Fruit fly (Drosophila melanogaster) whole organism, embryonic: Measurements from ENCODE around the gene galene.

Experiments
- CG10321 ChIP-seq: fragments of 200-800 bp; sonication (Bioruptor generic); IDR thresholded peaks from 2 replicates; pipeline ENCODE4 v1.3.6; 2022; ENCODE audit warnings: missing biosample characterization, missing genetic modification characterization
- CG11398 ChIP-seq: fragments of 200-800 bp; sonication (Bioruptor generic); optimal IDR thresholded peaks from 2 replicates; lab custom pipeline; 2016; ENCODE audit warnings: missing biosample characterization, missing genetic modification characterization
- CG11695 ChIP-seq: fragments of 200-800 bp; sonication (Bioruptor generic); IDR thresholded peaks from 3 replicates; pipeline ENCODE4 v1.3.6; 2022; ENCODE audit warnings: missing biosample characterization, missing genetic modification characterization
- CG13894 ChIP-seq: fragments of 200-800 bp; sonication (Bioruptor generic); optimal IDR thresholded peaks from 3 replicates; lab custom pipeline; 2018; ENCODE audit warnings: missing biosample characterization, mild to moderate bottlenecking, missing genetic modification characterization, moderate library complexity
- CG1529 ChIP-seq: fragments of 200-800 bp; sonication (Bioruptor generic); optimal IDR thresholded peaks from 3 replicates; lab custom pipeline; 2018; ENCODE audit warnings: missing biosample characterization, missing genetic modification characterization
- CG1602 ChIP-seq: fragments of 200-800 bp; sonication (Bioruptor generic); optimal IDR thresholded peaks from 3 replicates; lab custom pipeline; 2016; ENCODE audit warnings: missing biosample characterization, missing genetic modification characterization
- CG17186 ChIP-seq: fragments of 200-800 bp; sonication (Bioruptor generic); optimal IDR thresholded peaks from 3 replicates; lab custom pipeline; 2017; ENCODE audit warnings: missing biosample characterization, missing genetic modification reagents, missing genetic modification characterization
- CG17802 ChIP-seq: fragments of 200-800 bp; sonication (Bioruptor generic); optimal IDR thresholded peaks from 2 replicates; lab custom pipeline; 2018; ENCODE audit warnings: missing biosample characterization, mild to moderate bottlenecking, missing genetic modification characterization, moderate library complexity
- CG2202 ChIP-seq: fragments of 200-800 bp; sonication (Bioruptor generic); optimal IDR thresholded peaks from 2 replicates; lab custom pipeline; 2018; ENCODE audit warnings: missing biosample characterization, mild to moderate bottlenecking, missing genetic modification characterization
- CG30403 ChIP-seq: fragments of 200-800 bp; sonication (Bioruptor generic); optimal IDR thresholded peaks from 3 replicates; lab custom pipeline; 2016; ENCODE audit warnings: missing biosample characterization, missing genetic modification characterization
- CG30431 ChIP-seq: fragments of 200-800 bp; sonication (Bioruptor generic); optimal IDR thresholded peaks from 2 replicates; lab custom pipeline; 2017; ENCODE audit warnings: missing biosample characterization, missing genetic modification characterization
- CG32772 ChIP-seq: fragments of 200-800 bp; sonication (Bioruptor generic); IDR thresholded peaks from 2 replicates; pipeline ENCODE4 v1.3.6; 2022; ENCODE audit warnings: missing biosample characterization, missing genetic modification characterization
- CG34224 ChIP-seq: fragments of 200-800 bp; sonication (Bioruptor generic); IDR thresholded peaks from 3 replicates; pipeline ENCODE4 v1.3.6; 2022; ENCODE audit warnings: missing biosample characterization, missing genetic modification characterization; ENCODE audit not compliant: partially characterized antibody
- CG42726 ChIP-seq: fragments of 200-800 bp; sonication (Bioruptor generic); IDR thresholded peaks from 2 replicates; pipeline ENCODE4 v1.3.6; 2022; ENCODE audit warnings: missing biosample characterization, missing genetic modification characterization; ENCODE audit not compliant: partially characterized antibody
- CG4707 ChIP-seq: fragments of 200-800 bp; sonication (Bioruptor generic); optimal IDR thresholded peaks from 2 replicates; lab custom pipeline; 2018; ENCODE audit warnings: missing biosample characterization, mild to moderate bottlenecking, missing genetic modification characterization, moderate library complexity
- CG5180 ChIP-seq: fragments of 200-800 bp; sonication (Bioruptor generic); optimal IDR thresholded peaks from 3 replicates; lab custom pipeline; 2017; ENCODE audit warnings: missing biosample characterization, missing genetic modification characterization, mild to moderate bottlenecking, moderate library complexity, missing genetic modification reagents
- CG7786 ChIP-seq: fragments of 200-800 bp; sonication (Bioruptor generic); optimal IDR thresholded peaks from 2 replicates; lab custom pipeline; 2016; ENCODE audit warnings: missing biosample characterization, missing genetic modification characterization
- CG7839 ChIP-seq: fragments of 200-800 bp; sonication (Bioruptor generic); optimal IDR thresholded peaks from 3 replicates; lab custom pipeline; 2018; ENCODE audit warnings: missing biosample characterization, mild to moderate bottlenecking, missing genetic modification characterization, moderate library complexity
- CG8388 ChIP-seq: fragments of 200-800 bp; sonication (Bioruptor generic); optimal IDR thresholded peaks from 2 replicates; lab custom pipeline; 2019; ENCODE audit warnings: missing biosample characterization, mild to moderate bottlenecking, missing genetic modification characterization, moderate library complexity
- Deaf1 ChIP-seq: fragments of 200-800 bp; optimal IDR thresholded peaks from 3 replicates; lab custom pipeline; 2019; ENCODE audit warnings: missing biosample characterization, mild to moderate bottlenecking, missing genetic modification characterization, moderate library complexity
- Dek ChIP-seq: fragments of 200-800 bp; sonication (Bioruptor generic); optimal IDR thresholded peaks from 3 replicates; lab custom pipeline; 2019; ENCODE audit warnings: missing biosample characterization, mild to moderate bottlenecking, missing genetic modification characterization, moderate library complexity
- Dip2 ChIP-seq: fragments of 200-800 bp; sonication (Bioruptor generic); IDR thresholded peaks from 2 replicates; pipeline ENCODE4 v1.3.6; 2022; ENCODE audit warnings: missing biosample characterization, missing genetic modification characterization
- H2.0 ChIP-seq: fragments of 200-800 bp; sonication (Bioruptor generic); IDR thresholded peaks from 2 replicates; pipeline ENCODE4 v1.3.6; 2022; ENCODE audit warnings: missing biosample characterization, missing genetic modification characterization
- HLH4C ChIP-seq: fragments of 200-800 bp; sonication (Bioruptor generic); IDR thresholded peaks from 3 replicates; pipeline ENCODE4 v1.3.6; 2022; ENCODE audit warnings: missing biosample characterization, missing genetic modification characterization; ENCODE audit not compliant: partially characterized antibody
- HLHmδ ChIP-seq: fragments of 200-800 bp; sonication (Bioruptor generic); optimal IDR thresholded peaks from 2 replicates; lab custom pipeline; 2018; ENCODE audit warnings: missing biosample characterization, mild to moderate bottlenecking, missing genetic modification characterization, moderate library complexity
- HmgD ChIP-seq: fragments of 200-800 bp; sonication (Bioruptor generic); optimal IDR thresholded peaks from 3 replicates; lab custom pipeline; 2016; ENCODE audit warnings: missing biosample characterization, missing genetic modification characterization
- Hr3 ChIP-seq: fragments of 200-800 bp; sonication (Bioruptor generic); optimal IDR thresholded peaks from 3 replicates; lab custom pipeline; 2016; ENCODE audit warnings: missing biosample characterization, missing genetic modification characterization
- Poxn ChIP-seq: fragments of 200-800 bp; sonication (Bioruptor generic); IDR thresholded peaks from 2 replicates; pipeline ENCODE4 v1.3.6; 2022; ENCODE audit warnings: missing biosample characterization, missing genetic modification characterization
- Sox102F ChIP-seq: fragments of 200-800 bp; sonication (Bioruptor generic); optimal IDR thresholded peaks from 2 replicates; lab custom pipeline; 2018; ENCODE audit warnings: missing biosample characterization, mild to moderate bottlenecking, missing genetic modification characterization, moderate library complexity
- TFAM ChIP-seq: fragments of 200-800 bp; sonication (Bioruptor generic); optimal IDR thresholded peaks from 2 replicates; lab custom pipeline; 2017; ENCODE audit warnings: missing biosample characterization, missing genetic modification characterization, inconsistent platforms
- Xbp1 ChIP-seq: fragments of 200-800 bp; sonication (Bioruptor generic); optimal IDR thresholded peaks from 3 replicates; lab custom pipeline; 2016; ENCODE audit warnings: missing biosample characterization, mild to moderate bottlenecking, missing genetic modification characterization
- ara ChIP-seq: fragments of 200-800 bp; sonication (Bioruptor generic); IDR thresholded peaks from 2 replicates; pipeline ENCODE4 v1.3.6; 2022; ENCODE audit warnings: missing biosample characterization, missing genetic modification characterization
- bab2 ChIP-seq: fragments of 200-800 bp; sonication (Bioruptor generic); optimal IDR thresholded peaks from 2 replicates; lab custom pipeline; 2016; ENCODE audit warnings: missing biosample characterization, missing genetic modification characterization
- chinmo ChIP-seq: fragments of 200-800 bp; sonication (Bioruptor generic); IDR thresholded peaks from 4 replicates; pipeline ENCODE4 v1.3.6; 2022; ENCODE audit warnings: missing biosample characterization, missing genetic modification characterization; ENCODE audit not compliant: partially characterized antibody
- chn ChIP-seq: fragments of 200-800 bp; sonication (Bioruptor generic); optimal IDR thresholded peaks from 2 replicates; lab custom pipeline; 2016; ENCODE audit warnings: missing biosample characterization, missing genetic modification characterization
- dysf ChIP-seq: fragments of 200-800 bp; sonication (Bioruptor generic); IDR thresholded peaks from 3 replicates; pipeline ENCODE4 v1.3.6; 2022; ENCODE audit warnings: missing biosample characterization, missing genetic modification characterization
- gce ChIP-seq: fragments of 200-800 bp; sonication (Bioruptor generic); IDR thresholded peaks from 3 replicates; pipeline ENCODE4 v1.3.6; 2022; ENCODE audit warnings: missing biosample characterization, missing genetic modification characterization
- grn ChIP-seq: fragments of 200-800 bp; sonication (Bioruptor generic); optimal IDR thresholded peaks from 3 replicates; lab custom pipeline; 2017; ENCODE audit warnings: missing biosample characterization, missing genetic modification characterization
- insv ChIP-seq, 2 experiments: fragments of 200-800 bp; sonication (Bioruptor generic); optimal IDR thresholded peaks; 3 replicates each; lab custom pipeline; 2016 to 2018; ENCODE audit warnings: missing biosample characterization in 2 of 2, missing genetic modification characterization in 2 of 2
- jumu ChIP-seq: fragments of 200-800 bp; sonication (Bioruptor generic); optimal IDR thresholded peaks from 3 replicates; lab custom pipeline; 2016; ENCODE audit warnings: missing biosample characterization, missing genetic modification characterization
- lbe ChIP-seq: fragments of 200-800 bp; sonication (Bioruptor generic); optimal IDR thresholded peaks from 2 replicates; lab custom pipeline; 2016; ENCODE audit warnings: missing biosample characterization, mild to moderate bottlenecking, missing genetic modification characterization
- nerfin-1 ChIP-seq: fragments of 200-800 bp; sonication (Bioruptor generic); optimal IDR thresholded peaks from 3 replicates; lab custom pipeline; 2019; ENCODE audit warnings: missing biosample characterization, mild to moderate bottlenecking, missing genetic modification characterization, moderate library complexity
- nmo ChIP-seq: fragments of 200-800 bp; sonication (Bioruptor generic); optimal IDR thresholded peaks from 2 replicates; lab custom pipeline; 2018; ENCODE audit warnings: missing biosample characterization, mild to moderate bottlenecking, missing genetic modification characterization, moderate library complexity
- org-1 ChIP-seq: fragments of 200-800 bp; sonication (Bioruptor generic); optimal IDR thresholded peaks from 2 replicates; lab custom pipeline; 2017; ENCODE audit warnings: missing biosample characterization, missing genetic modification characterization
- phol ChIP-seq: fragments of 200-800 bp; sonication (Bioruptor generic); optimal IDR thresholded peaks from 3 replicates; lab custom pipeline; 2018; ENCODE audit warnings: missing biosample characterization, mild to moderate bottlenecking, missing genetic modification characterization, moderate library complexity
- prd ChIP-seq, 3 experiments: fragments of >200 bp in 2 of 3; fragments of 200-800 bp in 1 of 3; sonication (Bioruptor generic) in 1 of 3; optimal IDR thresholded peaks in 2 of 3; IDR thresholded peaks in 1 of 3; 2 replicates in 2 of 3; 3 replicates in 1 of 3; pipeline versions ENCODE4 v1.3.6 to Lab custom; 2017 to 2022; ENCODE audit warnings: missing biosample characterization in 1 of 3, missing genetic modification characterization in 1 of 3
- psq ChIP-seq: fragments of 200-800 bp; sonication (Bioruptor generic); optimal IDR thresholded peaks from 2 replicates; lab custom pipeline; 2017; ENCODE audit warnings: missing biosample characterization, missing genetic modification characterization
- salm ChIP-seq: fragments of 200-800 bp; sonication (Bioruptor generic); optimal IDR thresholded peaks from 2 replicates; lab custom pipeline; 2018; ENCODE audit warnings: missing biosample characterization, mild to moderate bottlenecking, missing genetic modification characterization
- tin ChIP-seq: fragments of 200-800 bp; sonication (Bioruptor generic); optimal IDR thresholded peaks from 3 replicates; lab custom pipeline; 2016; ENCODE audit warnings: missing biosample characterization, missing genetic modification characterization
- zen ChIP-seq: fragments of 200-800 bp; sonication (Bioruptor generic); optimal IDR thresholded peaks from 3 replicates; lab custom pipeline; 2018; ENCODE audit warnings: missing biosample characterization, mild to moderate bottlenecking, missing genetic modification characterization, moderate library complexity

Gene galene

DNA sequence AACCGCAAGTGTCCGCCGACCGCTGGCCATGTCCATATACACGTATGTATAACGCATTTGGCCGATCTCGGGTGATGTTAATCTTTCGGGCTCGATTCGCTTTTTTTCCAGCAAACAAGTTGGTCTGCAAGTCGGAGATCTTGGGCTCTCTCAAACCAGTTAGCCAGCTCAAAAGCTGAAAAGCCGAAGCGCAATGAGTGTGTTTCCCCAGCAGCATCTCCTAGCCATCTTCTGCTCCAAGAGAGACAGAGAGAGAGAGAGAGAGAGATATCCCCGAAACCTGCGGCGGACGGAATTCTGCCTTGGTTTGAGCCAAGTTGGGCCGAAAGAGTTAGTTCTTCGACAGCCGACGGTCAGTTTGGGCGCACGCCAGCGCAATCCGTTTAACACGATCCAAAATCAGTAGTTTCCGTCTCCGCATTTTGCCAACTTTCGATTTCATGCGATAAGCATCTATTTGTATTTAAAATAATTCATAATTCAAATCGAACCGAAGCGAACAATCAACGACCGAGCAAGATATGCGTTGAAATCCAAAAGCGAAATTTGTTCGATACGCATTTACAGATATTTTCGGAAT lies 30.0 kb downstream of the galene start (continued):
- no peak for TF ChIP-seq CG30431
- TF ChIP-seq lbe (GFP tag; lab: Kevin White, UChicago), result no peak
- no peak for TF ChIP-seq CG11398 (GFP tag; lab: Kevin White, UChicago)
- TF ChIP-seq Deaf1 (tag; lab: Kevin White, UChicago), result peak; percentile 84
- no peak for TF ChIP-seq CG4707 (GFP tag; lab: Kevin White, UChicago)
- peak; percentile 90 for TF ChIP-seq CG5180 (GFP tag; lab: Kevin White, UChicago)
- no peak for TF ChIP-seq org-1
- TF ChIP-seq CG34224 (GFP tag; lab: Robert Waterston, UW), result no peak
- 0 out of 3 replicates have a peak, but pooled peaks have one; percentile 8 for TF ChIP-seq CG11695 (GFP tag; lab: Robert Waterston, UW)
- no peak for TF ChIP-seq HmgD (GFP tag; lab: Kevin White, UChicago)
- TF ChIP-seq salm (tag; lab: Kevin White, UChicago), result no peak
- no peak for TF ChIP-seq CG42726
- TF ChIP-seq CG13894, result peak; percentile 31
- no peak for TF ChIP-seq TFAM (GFP tag; lab: Kevin White, UChicago)
- TF ChIP-seq prd (optimal IDR thresholded peaks at IDR 0.05; lab: Kevin White, UChicago), result no peak
- TF ChIP-seq prd (GFP tag; IDR thresholded peaks at IDR 0.05; lab: Robert Waterston, UW), result no peak
- TF ChIP-seq CG8388, result no peak
- no peak for TF ChIP-seq nerfin-1 (tag; lab: Kevin White, UChicago)
- TF ChIP-seq tin (GFP tag; lab: Kevin White, UChicago), result no peak
- no peak for TF ChIP-seq Hr3 (GFP tag; lab: Kevin White, UChicago)
- no peak for TF ChIP-seq CG32772 (GFP tag; lab: Robert Waterston, UW)
- no peak for TF ChIP-seq psq
- no peak for TF ChIP-seq nmo (GFP tag; lab: Kevin White, UChicago)
- TF ChIP-seq CG10321 (GFP tag; lab: Robert Waterston, UW), result no peak
- TF ChIP-seq phol (tag; lab: Kevin White, UChicago), result no peak
- no peak for TF ChIP-seq HLHmδ
- TF ChIP-seq H2.0, result no peak
- no peak for TF ChIP-seq Sox102F (GFP tag; lab: Kevin White, UChicago)
- TF ChIP-seq Xbp1, result no peak
- no peak for TF ChIP-seq Dip2 (GFP tag; lab: Robert Waterston, UW)
- TF ChIP-seq jumu (GFP tag; lab: Kevin White, UChicago), result no peak
- no peak for TF ChIP-seq CG1529 (GFP tag; lab: Kevin White, UChicago)
- TF ChIP-seq gce (GFP tag; lab: Robert Waterston, UW), result no peak
- TF ChIP-seq bab2 (GFP tag; lab: Kevin White, UChicago), result no peak
- TF ChIP-seq grn (GFP tag; lab: Kevin White, UChicago), result peak; percentile 44
- TF ChIP-seq chn (GFP tag; lab: Kevin White, UChicago), result no peak
- TF ChIP-seq ara (GFP tag; lab: Robert Waterston, UW), result peak; percentile 10; the same call in 1 of the 2 replicates
- TF ChIP-seq insv (GFP tag; optimal IDR thresholded peaks at IDR 0.05; lab: Kevin White, UChicago), result no peak
- no peak for TF ChIP-seq zen (tag; lab: Kevin White, UChicago)
- TF ChIP-seq CG1602 (GFP tag; lab: Kevin White, UChicago), result no peak
- TF ChIP-seq Poxn, result no peak
- TF ChIP-seq CG7839 (tag; lab: Kevin White, UChicago), result no peak
- TF ChIP-seq CG7786 (GFP tag; lab: Kevin White, UChicago), result no peak
- no peak for TF ChIP-seq CG2202 (tag; lab: Kevin White, UChicago)
- no peak for TF ChIP-seq CG17802 (tag; lab: Kevin White, UChicago)
- TF ChIP-seq chinmo, result peak; percentile 85; the same call in 3 of the 4 replicates
- TF ChIP-seq CG17186, result no peak
- no peak for TF ChIP-seq dysf (GFP tag; lab: Robert Waterston, UW)
- TF ChIP-seq CG30403, result no peak
- TF ChIP-seq HLH4C (GFP tag; lab: Robert Waterston, UW), result no peak
- no peak for TF ChIP-seq Dek (tag; lab: Kevin White, UChicago)
